Fruit fly (Drosophila melanogaster): ENCODE results near the gene Trf2.

The Trf2 gene

DNA sequence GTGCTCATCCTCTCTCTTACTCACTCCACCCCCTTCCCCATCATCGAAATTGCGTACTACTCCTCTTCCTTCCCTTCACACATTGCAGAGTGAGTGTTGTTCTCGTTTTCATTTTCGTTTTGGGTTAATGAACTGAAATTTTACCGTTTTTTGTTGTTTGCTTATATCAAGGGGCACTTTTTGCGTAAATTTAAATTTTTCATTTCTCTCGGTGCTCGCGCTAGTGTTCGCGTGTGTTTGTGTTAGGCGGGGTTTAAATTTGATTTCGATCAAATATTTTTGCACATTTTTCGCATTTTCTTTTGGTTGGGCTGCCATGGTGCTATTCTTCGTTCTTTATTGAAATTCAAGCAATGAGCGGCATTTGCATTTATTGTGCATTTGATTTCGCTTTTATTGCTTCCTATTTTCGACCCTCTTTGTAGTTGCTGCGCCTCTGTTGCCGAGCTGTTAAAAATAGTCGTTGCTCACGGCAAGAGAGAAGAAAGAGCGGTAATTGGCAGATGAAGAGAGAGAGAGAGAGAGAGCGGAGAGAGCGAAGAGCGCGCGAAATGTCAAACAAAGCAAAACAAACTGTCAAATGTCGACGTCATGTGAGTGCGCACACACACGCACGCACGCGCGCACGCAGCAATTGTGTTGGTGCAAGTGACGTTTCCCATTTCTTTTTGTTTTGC lies 11.8 kb downstream of the Trf2 start (continued):
- TF ChIP-seq Nf-YA (GFP tag; IDR thresholded peaks at IDR 0.05) = no peak
- TF ChIP-seq bsh (GFP tag; optimal IDR thresholded peaks at IDR 0.05) = peak in 1 of 2 experiments; percentile 74
- TF ChIP-seq CG2120 (GFP tag; optimal IDR thresholded peaks at IDR 0.05) = peak; percentile 30
- peak; percentile 29 for TF ChIP-seq MTF-1 (GFP tag; optimal IDR thresholded peaks at IDR 0.05; ENCODE audit: borderline replicate concordance)
- TF ChIP-seq vvl (GFP tag; IDR thresholded peaks at IDR 0.05) = peak; percentile 60; the same call in 1 of the 2 replicates
- peak; percentile 23 for TF ChIP-seq CG1529 (GFP tag; optimal IDR thresholded peaks at IDR 0.05)
- TF ChIP-seq PHDP (tag; optimal IDR thresholded peaks at IDR 0.05) = peak; percentile 13
- peak; percentile 17 for TF ChIP-seq YL-1 (GFP tag; optimal IDR thresholded peaks at IDR 0.05)
- TF ChIP-seq HLHmδ (GFP tag; optimal IDR thresholded peaks at IDR 0.05) = peak; percentile 40
- TF ChIP-seq CG34224 (GFP tag; IDR thresholded peaks at IDR 0.05; ENCODE audit: partially characterized antibody) = peak; percentile 56; the same call in 2 of the 3 replicates
- TF ChIP-seq Adf1 (GFP tag; IDR thresholded peaks at IDR 0.05) = peak; percentile 48; the same call in 1 of the 2 replicates
- TF ChIP-seq CG32532 (GFP tag; IDR thresholded peaks at IDR 0.05) = peak; percentile 76
- TF ChIP-seq nerfin-1 (tag; optimal IDR thresholded peaks at IDR 0.05) = peak; percentile 2
- TF ChIP-seq ewg (GFP tag; optimal IDR thresholded peaks at IDR 0.05) = peak; percentile 73
- TF ChIP-seq pan (optimal IDR thresholded peaks at IDR 0.05) = no peak
- TF ChIP-seq pan (GFP tag; optimal IDR thresholded peaks at IDR 0.05 in 1 of 2, IDR thresholded peaks at IDR 0.05 in 1 of 2) = peak in 1 of 2 experiments; percentile 9
- no peak for TF ChIP-seq Camta (GFP tag; optimal IDR thresholded peaks at IDR 0.05)
- TF ChIP-seq dm (GFP tag; optimal IDR thresholded peaks at IDR 0.05) = peak; percentile 15
- peak; percentile 99 for TF ChIP-seq yki (optimal IDR thresholded peaks at IDR 0.05)
- peak in 1 of 3 experiments; percentile 84 for TF ChIP-seq Stat92E (GFP tag; optimal IDR thresholded peaks at IDR 0.05)
- TF ChIP-seq hbn (GFP tag; IDR thresholded peaks at IDR 0.05; ENCODE audit: partially characterized antibody) = peak; percentile 21; the same call in 1 of the 2 replicates
- TF ChIP-seq crc (GFP tag; optimal IDR thresholded peaks at IDR 0.05) = no peak
- TF ChIP-seq lmd (GFP tag; IDR thresholded peaks at IDR 0.05) = no peak
- TF ChIP-seq so (GFP tag; IDR thresholded peaks at IDR 0.05) = 0 out of 3 replicates have a peak, but pooled peaks have one; percentile 52
- no peak for TF ChIP-seq pum (GFP tag; optimal IDR thresholded peaks at IDR 0.05)
- peak; percentile 16 for TF ChIP-seq Blimp-1 (GFP tag; optimal IDR thresholded peaks at IDR 0.05)
- TF ChIP-seq CG13287 (GFP tag; IDR thresholded peaks at IDR 0.05; ENCODE audit: partially characterized antibody) = peak; percentile 39
- peak; percentile 60 for TF ChIP-seq stwl (tag; optimal IDR thresholded peaks at IDR 0.05)
- 0 out of 3 replicates have a peak, but pooled peaks have one; percentile 14 for TF ChIP-seq z (GFP tag; IDR thresholded peaks at IDR 0.05)

DNA sequence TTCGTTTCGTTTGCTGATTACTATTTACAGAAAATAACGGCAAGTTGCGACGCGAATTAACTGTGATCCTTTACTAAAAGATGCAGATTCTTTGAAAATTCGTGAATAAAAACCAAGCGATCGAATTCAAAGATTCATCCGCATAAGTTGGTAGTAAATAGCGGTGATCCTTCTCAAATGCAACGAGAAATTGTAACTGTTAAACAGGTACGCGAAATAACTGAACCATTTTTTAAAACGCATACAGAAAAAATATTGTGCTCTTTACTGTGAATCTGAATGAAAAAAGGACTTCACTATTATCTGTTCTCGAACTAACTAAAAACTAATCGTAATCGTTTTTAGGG lies 12.3 kb downstream of the Trf2 start:
- TF ChIP-seq CG4854 (GFP tag; optimal IDR thresholded peaks at IDR 0.05) = no peak
- peak; percentile 7 for TF ChIP-seq sqz (GFP tag; optimal IDR thresholded peaks at IDR 0.05)
- TF ChIP-seq hbn (GFP tag; IDR thresholded peaks at IDR 0.05; ENCODE audit: partially characterized antibody) = 0 out of 2 replicates have a peak, but pooled peaks have one; percentile 5
- peak; percentile 86 for TF ChIP-seq Hr39 (optimal IDR thresholded peaks at IDR 0.05)
- peak; percentile 10 for TF ChIP-seq cg (GFP tag; optimal IDR thresholded peaks at IDR 0.05)

- TF ChIP-seq CG6791 (GFP tag; IDR thresholded peaks at IDR 0.05; ENCODE audit: partially characterized antibody) = peak; percentile 40; the same call in 1 of the 3 replicates
- no peak for TF ChIP-seq Rfx (GFP tag; IDR thresholded peaks at IDR 0.05)
- TF ChIP-seq Dll (GFP tag; IDR thresholded peaks at IDR 0.05; ENCODE audit: partially characterized antibody) = peak; percentile 62; the same call in 2 of the 4 replicates
- no peak for TF ChIP-seq CG32772 (GFP tag; IDR thresholded peaks at IDR 0.05)
- TF ChIP-seq pnt (GFP tag; optimal IDR thresholded peaks at IDR 0.05) = no peak
- TF ChIP-seq Gsc (GFP tag; IDR thresholded peaks at IDR 0.05) = no peak
- no peak for TF ChIP-seq Myb (GFP tag; optimal IDR thresholded peaks at IDR 0.05)
- no peak for TF ChIP-seq CG31224 (GFP tag; IDR thresholded peaks at IDR 0.05)
- TF ChIP-seq Tbp (GFP tag; optimal IDR thresholded peaks at IDR 0.05) = no peak
- TF ChIP-seq CG4328 (GFP tag; optimal IDR thresholded peaks at IDR 0.05) = no peak
- TF ChIP-seq Antp (GFP tag; optimal IDR thresholded peaks at IDR 0.05) = no peak
- 0 out of 3 replicates have a peak, but pooled peaks have one; percentile 12 for TF ChIP-seq CG16813 (GFP tag; IDR thresholded peaks at IDR 0.05; ENCODE audit: partially characterized antibody)
- TF ChIP-seq CG34224 (GFP tag; IDR thresholded peaks at IDR 0.05; ENCODE audit: partially characterized antibody) = no peak
- TF ChIP-seq ro (GFP tag; IDR thresholded peaks at IDR 0.05) = no peak
- no peak for TF ChIP-seq CG17359 (tag; optimal IDR thresholded peaks at IDR 0.05)
- no peak for TF ChIP-seq rib (GFP tag; IDR thresholded peaks at IDR 0.05)
- TF ChIP-seq CG4360 (GFP tag; IDR thresholded peaks at IDR 0.05) = no peak
Observed at dm6 chrX:8422643-8423042, 13.6 kb downstream of the Trf2 start.

All from whole organism, embryonic.